Worm (Caenorhabditis elegans) whole organism, late embryonic: ENCODE data around the gene idi-1.

Experiments used
- C08G9.2 ChIP-seq: sonication (generic microtip); optimal IDR thresholded peaks from 2 replicates; lab custom pipeline; 2016; ENCODE audit warnings: mild to moderate bottlenecking, missing genetic modification characterization, moderate library complexity, missing compliant biosample characterization
- F13H6.1 ChIP-seq: sonication (generic microtip); optimal IDR thresholded peaks from 2 replicates; lab custom pipeline; 2016; ENCODE audit warnings: missing genetic modification characterization, missing compliant biosample characterization
- K02D7.2 ChIP-seq: sonication (generic microtip); optimal IDR thresholded peaks from 2 replicates; lab custom pipeline; 2017; ENCODE audit warnings: mild to moderate bottlenecking, missing genetic modification characterization, missing compliant biosample characterization
- ceh-14 ChIP-seq: sonication (generic microtip); optimal IDR thresholded peaks from 2 replicates; lab custom pipeline; 2016; ENCODE audit warnings: missing genotype, missing genetic modification characterization, missing compliant biosample characterization
- ceh-18 ChIP-seq: sonication (generic microtip); optimal IDR thresholded peaks from 2 replicates; lab custom pipeline; 2016; ENCODE audit warnings: missing genetic modification characterization, missing compliant biosample characterization
- ceh-19 ChIP-seq: fragments of 200-800 bp; sonication (Bioruptor generic); optimal IDR thresholded peaks from 2 replicates; lab custom pipeline; 2018; ENCODE audit warnings: mild to moderate bottlenecking, missing genetic modification characterization, missing compliant biosample characterization
- ceh-2 ChIP-seq: sonication (generic microtip); optimal IDR thresholded peaks from 2 replicates; lab custom pipeline; 2016; ENCODE audit warnings: missing genotype, missing genetic modification characterization, missing compliant biosample characterization
- ceh-30 ChIP-seq: fragments of 150-350 bp; optimal IDR thresholded peaks from 2 replicates; lab custom pipeline; 2014; ENCODE audit warnings: missing biosample characterization, missing genetic modification characterization
- ceh-34 ChIP-seq: sonication (generic microtip); optimal IDR thresholded peaks from 2 replicates; lab custom pipeline; 2016; ENCODE audit warnings: mild to moderate bottlenecking, missing genetic modification characterization, missing compliant biosample characterization
- ceh-48 ChIP-seq: sonication (generic microtip); optimal IDR thresholded peaks from 2 replicates; lab custom pipeline; 2016; ENCODE audit warnings: missing genetic modification characterization, inconsistent platforms, missing compliant biosample characterization
- ceh-6 ChIP-seq: fragments of 200-800 bp; sonication (Bioruptor generic); optimal IDR thresholded peaks from 2 replicates; lab custom pipeline; 2018; ENCODE audit warnings: mild to moderate bottlenecking, missing genetic modification characterization, missing compliant biosample characterization
- ceh-9 ChIP-seq: sonication (generic microtip); optimal IDR thresholded peaks from 2 replicates; lab custom pipeline; 2016; ENCODE audit warnings: mild to moderate bottlenecking, missing genetic modification characterization, inconsistent platforms, missing compliant biosample characterization
- che-1 ChIP-seq: sonication (generic microtip); optimal IDR thresholded peaks from 2 replicates; lab custom pipeline; 2016; ENCODE audit warnings: mild to moderate bottlenecking, missing genetic modification characterization, missing compliant biosample characterization
- dmd-4 ChIP-seq: sonication (generic microtip); optimal IDR thresholded peaks from 2 replicates; lab custom pipeline; 2016; ENCODE audit warnings: borderline replicate concordance, missing genetic modification characterization, missing compliant biosample characterization
- dve-1 ChIP-seq: sonication (generic microtip); optimal IDR thresholded peaks from 2 replicates; lab custom pipeline; 2017; ENCODE audit warnings: antibody characterized with exemption, mild to moderate bottlenecking, missing genetic modification characterization, missing compliant biosample characterization
- elt-2 ChIP-seq: sonication (generic microtip); optimal IDR thresholded peaks from 2 replicates; lab custom pipeline; 2016; ENCODE audit warnings: missing genetic modification reagents, missing genetic modification characterization, missing compliant biosample characterization
- elt-4 ChIP-seq: sonication (generic microtip); optimal IDR thresholded peaks from 2 replicates; lab custom pipeline; 2016; ENCODE audit warnings: missing genetic modification characterization, missing compliant biosample characterization
- eyg-1 ChIP-seq: sonication (generic microtip); optimal IDR thresholded peaks from 2 replicates; lab custom pipeline; 2016; ENCODE audit warnings: missing genotype, missing genetic modification characterization, missing compliant biosample characterization
- fkh-10 ChIP-seq: fragments of 150-350 bp; optimal IDR thresholded peaks from 2 replicates; lab custom pipeline; 2014; ENCODE audit warnings: missing biosample characterization, missing genetic modification reagents, missing genetic modification characterization
- fkh-6 ChIP-seq: sonication (generic microtip); optimal IDR thresholded peaks from 2 replicates; lab custom pipeline; 2016; ENCODE audit warnings: missing genetic modification characterization, missing compliant biosample characterization
- gmeb-2 ChIP-seq: sonication (generic microtip); optimal IDR thresholded peaks from 2 replicates; lab custom pipeline; 2016; ENCODE audit warnings: missing genetic modification characterization, inconsistent platforms, missing compliant biosample characterization
- hlh-13 ChIP-seq: fragments of 200-800 bp; sonication (Bioruptor generic); optimal IDR thresholded peaks from 2 replicates; lab custom pipeline; 2018; ENCODE audit warnings: mild to moderate bottlenecking, missing genetic modification characterization, missing compliant biosample characterization
- hlh-15 ChIP-seq: sonication (generic microtip); optimal IDR thresholded peaks from 2 replicates; lab custom pipeline; 2016; ENCODE audit warnings: missing genetic modification characterization, missing compliant biosample characterization
- hlh-30 ChIP-seq: sonication (generic microtip); optimal IDR thresholded peaks from 2 replicates; lab custom pipeline; 2017; ENCODE audit warnings: antibody characterized with exemption, missing genetic modification characterization, missing compliant biosample characterization; ENCODE audit not compliant: insufficient read depth
- hlh-6 ChIP-seq: sonication (generic microtip); optimal IDR thresholded peaks from 2 replicates; lab custom pipeline; 2016; ENCODE audit warnings: missing genotype, missing genetic modification characterization, missing compliant biosample characterization
- hlh-8 ChIP-seq: sonication (generic microtip); optimal IDR thresholded peaks from 2 replicates; lab custom pipeline; 2016; ENCODE audit warnings: missing genotype, missing genetic modification characterization, missing compliant biosample characterization
- lin-11 ChIP-seq: fragments of 200-800 bp; sonication (Bioruptor generic); optimal IDR thresholded peaks from 2 replicates; lab custom pipeline; 2018; ENCODE audit warnings: mild to moderate bottlenecking, missing genetic modification characterization, missing compliant biosample characterization
- madf-2 ChIP-seq: sonication (generic microtip); optimal IDR thresholded peaks from 2 replicates; lab custom pipeline; 2017; ENCODE audit warnings: missing genetic modification characterization, missing compliant biosample characterization
- nhr-11 ChIP-seq: fragments of 150-350 bp; optimal IDR thresholded peaks from 2 replicates; lab custom pipeline; 2014; ENCODE audit warnings: missing biosample characterization, missing genetic modification characterization
- nhr-232 ChIP-seq: sonication (generic microtip); optimal IDR thresholded peaks from 2 replicates; lab custom pipeline; 2016; ENCODE audit warnings: missing genetic modification characterization, missing compliant biosample characterization
- npax-4 ChIP-seq: sonication (generic microtip); optimal IDR thresholded peaks from 2 replicates; lab custom pipeline; 2016; ENCODE audit warnings: missing genetic modification characterization, missing compliant biosample characterization
- odd-2 ChIP-seq: sonication (generic microtip); optimal IDR thresholded peaks from 2 replicates; lab custom pipeline; 2017; ENCODE audit warnings: antibody characterized with exemption, mild to moderate bottlenecking, missing genetic modification characterization, missing compliant biosample characterization
- pat-9 ChIP-seq: fragments of 200-800 bp; sonication (Bioruptor generic); optimal IDR thresholded peaks from 2 replicates; lab custom pipeline; 2018; ENCODE audit warnings: mild to moderate bottlenecking, missing genetic modification characterization, moderate library complexity, missing compliant biosample characterization
- pha-2 ChIP-seq: sonication (generic microtip); optimal IDR thresholded peaks from 2 replicates; lab custom pipeline; 2017; ENCODE audit warnings: mild to moderate bottlenecking, missing genetic modification characterization, missing compliant biosample characterization
- pha-4 ChIP-seq: fragments of 150-350 bp; optimal IDR thresholded peaks from 2 replicates; lab custom pipeline; 2018; ENCODE audit warnings: missing biosample characterization, missing genetic modification reagents, missing genetic modification characterization
- pqm-1 ChIP-seq: sonication (generic microtip); optimal IDR thresholded peaks from 2 replicates; lab custom pipeline; 2016; ENCODE audit warnings: missing genetic modification characterization, missing compliant biosample characterization
- pros-1 ChIP-seq: fragments of 150-350 bp; optimal IDR thresholded peaks from 2 replicates; lab custom pipeline; 2014; ENCODE audit warnings: missing biosample characterization, missing genetic modification reagents, missing genetic modification characterization
- rnt-1 ChIP-seq: sonication (generic microtip); optimal IDR thresholded peaks from 2 replicates; lab custom pipeline; 2016; ENCODE audit warnings: missing genetic modification characterization, missing compliant biosample characterization
- sdc-2 ChIP-seq: sonication (generic microtip); optimal IDR thresholded peaks from 2 replicates; lab custom pipeline; 2016; ENCODE audit warnings: missing genotype, missing genetic modification characterization, missing compliant biosample characterization
- sox-2 ChIP-seq: fragments of 200-800 bp; sonication (Bioruptor generic); IDR thresholded peaks from 2 replicates; pipeline ENCODE4 v1.3.6; 2022; ENCODE audit warnings: missing genetic modification reagents, missing genetic modification characterization, missing compliant biosample characterization
- sox-4 ChIP-seq: sonication (generic microtip); optimal IDR thresholded peaks from 2 replicates; lab custom pipeline; 2017; ENCODE audit warnings: mild to moderate bottlenecking, missing genetic modification characterization, inconsistent platforms, missing compliant biosample characterization
- syd-9 ChIP-seq: sonication (generic microtip); optimal IDR thresholded peaks from 2 replicates; lab custom pipeline; 2016; ENCODE audit warnings: mild to moderate bottlenecking, missing genetic modification characterization, moderate library complexity, missing compliant biosample characterization
- unc-42 ChIP-seq: sonication (generic microtip); optimal IDR thresholded peaks from 2 replicates; lab custom pipeline; 2016; ENCODE audit warnings: missing genotype, missing genetic modification characterization, missing compliant biosample characterization
- unc-55 ChIP-seq: sonication (generic microtip); optimal IDR thresholded peaks from 2 replicates; lab custom pipeline; 2017; ENCODE audit warnings: missing biosample characterization, missing genetic modification reagents, missing genetic modification characterization
- zip-5 ChIP-seq: sonication (generic microtip); optimal IDR thresholded peaks from 2 replicates; lab custom pipeline; 2016; ENCODE audit warnings: missing genetic modification characterization, missing compliant biosample characterization
- ztf-16 ChIP-seq: sonication (generic microtip); optimal IDR thresholded peaks from 2 replicates; lab custom pipeline; 2017; ENCODE audit warnings: missing genetic modification characterization, missing compliant biosample characterization

idi-1 gene

ce11 chrIII:8106476-8106875, 15.0 kb downstream of the idi-1 start (continued):
- TF ChIP-seq nhr-11 (tag; lab: Kevin White, UChicago) (no peak), fkh-10 (GFP tag; lab: Kevin White, UChicago) (peak; percentile 44), zip-5 (tag; lab: Kevin White, UChicago) (peak; percentile 36), gmeb-2 (tag; lab: Kevin White, UChicago) (peak; percentile 53), syd-9 (tag; lab: Kevin White, UChicago) (peak; percentile 49), sdc-2 (peak; percentile 70), nhr-232 (peak; percentile 63), pqm-1 (tag; lab: Kevin White, UChicago) (no peak), pros-1 (peak; percentile 34), ceh-6 (GFP tag; lab: Kevin White, UChicago) (peak; percentile 74), pha-2 (tag; lab: Kevin White, UChicago) (peak; percentile 62), hlh-30 (tag; lab: Kevin White, UChicago) (no peak), dmd-4 (tag; lab: Kevin White, UChicago) (peak; percentile 40), hlh-13 (GFP tag; lab: Kevin White, UChicago) (peak; percentile 69), fkh-6 (tag; lab: Kevin White, UChicago) (peak; percentile 70), ceh-18 (tag; lab: Kevin White, UChicago) (peak; percentile 73)

- TF ChIP-seq madf-2 (tag; lab: Kevin White, UChicago) = no peak
- TF ChIP-seq hlh-6 (tag; lab: Kevin White, UChicago) = no peak
- no peak for TF ChIP-seq odd-2 (tag; lab: Kevin White, UChicago)
Observed at ce11 chrIII:8108490-8108889, 17.0 kb downstream of the idi-1 start, which contains the start of gene C14B9.3. Gene C14B9.3 (plus strand): TSS chrIII:8108790.

ce11 chrIII:8109459-8110057, 18.1 kb downstream of the idi-1 start:
- TF ChIP-seq odd-2 (tag; lab: Kevin White, UChicago) (peak; percentile 54), npax-4 (tag; lab: Kevin White, UChicago) (peak; percentile 29), eyg-1 (peak; percentile 71), fkh-10 (GFP tag; lab: Kevin White, UChicago) (peak; percentile 41), pat-9 (tag; lab: Kevin White, UChicago) (peak; percentile 69), elt-4 (no peak), che-1 (tag; lab: Kevin White, UChicago) (peak; percentile 72), ceh-2 (tag; lab: Kevin White, UChicago) (peak; percentile 73), hlh-8 (tag; lab: Kevin White, UChicago) (peak; percentile 60), ceh-19 (GFP tag; lab: Kevin White, UChicago) (peak; percentile 78), ceh-14 (peak; percentile 23), sdc-2 (peak; percentile 71), dve-1 (peak; percentile 41), hlh-15 (tag; lab: Kevin White, UChicago) (peak; percentile 58), ceh-30 (tag; lab: Kevin White, UChicago) (no peak), sox-2 (peak; percentile 71), K02D7.2 (tag; lab: Kevin White, UChicago) (peak; percentile 28), nhr-11 (tag; lab: Kevin White, UChicago) (no peak), unc-42 (tag; lab: Kevin White, UChicago) (peak; percentile 53), rnt-1 (tag; lab: Kevin White, UChicago) (peak; percentile 63), unc-55 (GFP tag; lab: Kevin White, UChicago) (no peak), pqm-1 (tag; lab: Kevin White, UChicago) (peak; percentile 22), syd-9 (tag; lab: Kevin White, UChicago) (peak; percentile 78), sox-4 (tag; lab: Kevin White, UChicago) (peak; percentile 57), hlh-13 (GFP tag; lab: Kevin White, UChicago) (peak; percentile 18), C08G9.2 (tag; lab: Kevin White, UChicago) (peak; percentile 58), ztf-16 (peak; percentile 80), ceh-48 (peak; percentile 67), hlh-30 (tag; lab: Kevin White, UChicago) (peak; percentile 65), ceh-18 (tag; lab: Kevin White, UChicago) (peak; percentile 57), ceh-9 (tag; lab: Kevin White, UChicago) (no peak), F13H6.1 (tag; lab: Kevin White, UChicago) (no peak), dmd-4 (tag; lab: Kevin White, UChicago) (peak; percentile 23), pha-4 (no peak), lin-11 (tag; lab: Kevin White, UChicago) (peak; percentile 54), ceh-34 (tag; lab: Kevin White, UChicago) (peak; percentile 83), elt-2 (tag; lab: Kevin White, UChicago) (peak; percentile 70)
